Fruit fly (Drosophila melanogaster) whole organism, pupa: ENCODE measurements around the gene CG15473.
A peak's percentile ranks its signal among the peaks of the same experiment; 100 is the strongest.

Source experiments
- CG10348 ChIP-seq: fragments of 200-800 bp; sonication (Bioruptor generic); IDR thresholded peaks from 2 replicates; pipeline ENCODE4 v1.3.6; 2022; ENCODE audit warnings: missing biosample characterization, missing genetic modification characterization
- CG12605 ChIP-seq: fragments of 200-800 bp; sonication (Bioruptor generic); IDR thresholded peaks from 2 replicates; pipeline ENCODE4 v1.3.6; 2022; ENCODE audit warnings: missing biosample characterization, missing genetic modification characterization
- CG13204 ChIP-seq: fragments of 200-800 bp; sonication (Bioruptor generic); optimal IDR thresholded peaks from 2 replicates; lab custom pipeline; 2018; ENCODE audit warnings: missing biosample characterization, mild to moderate bottlenecking, missing genetic modification characterization, moderate library complexity
- CG14655 ChIP-seq: fragments of 200-800 bp; sonication (Bioruptor generic); optimal IDR thresholded peaks from 3 replicates; lab custom pipeline; 2017; ENCODE audit warnings: mild to moderate bottlenecking, missing biosample characterization, missing genetic modification reagents, missing genetic modification characterization
- CG15710 ChIP-seq: fragments of 200-800 bp; sonication (Bioruptor generic); optimal IDR thresholded peaks from 2 replicates; lab custom pipeline; 2018; ENCODE audit warnings: missing biosample characterization, mild to moderate bottlenecking, missing genetic modification characterization, moderate library complexity
- CG17806 ChIP-seq: fragments of 200-800 bp; sonication (Bioruptor generic); optimal IDR thresholded peaks from 2 replicates; lab custom pipeline; 2018; ENCODE audit warnings: missing biosample characterization, mild to moderate bottlenecking, missing genetic modification characterization, moderate library complexity
- CG32121 ChIP-seq: fragments of 200-800 bp; sonication (Bioruptor generic); IDR thresholded peaks from 2 replicates; pipeline ENCODE4 v1.3.6; 2022; ENCODE audit warnings: missing biosample characterization, missing genetic modification characterization
- CG34367 ChIP-seq: fragments of 200-800 bp; sonication (Bioruptor generic); optimal IDR thresholded peaks from 2 replicates; lab custom pipeline; 2018; ENCODE audit warnings: missing biosample characterization, mild to moderate bottlenecking, missing genetic modification characterization
- CG4496 ChIP-seq: fragments of 200-800 bp; sonication (Bioruptor generic); IDR thresholded peaks from 3 replicates; pipeline ENCODE4 v1.3.6; 2022; ENCODE audit warnings: missing biosample characterization, missing genetic modification characterization
- CG8159 ChIP-seq: fragments of 200-800 bp; sonication (Bioruptor generic); optimal IDR thresholded peaks from 3 replicates; lab custom pipeline; 2018; ENCODE audit warnings: missing biosample characterization, mild to moderate bottlenecking, missing genetic modification characterization, moderate library complexity
- CG8301 ChIP-seq: fragments of 200-800 bp; sonication (Bioruptor generic); optimal IDR thresholded peaks from 2 replicates; lab custom pipeline; 2018; ENCODE audit warnings: missing biosample characterization, mild to moderate bottlenecking, missing genetic modification characterization
- CG9948 ChIP-seq: fragments of 200-800 bp; sonication (Bioruptor generic); optimal IDR thresholded peaks from 2 replicates; lab custom pipeline; 2018; ENCODE audit warnings: missing biosample characterization, mild to moderate bottlenecking, missing genetic modification characterization, moderate library complexity
- D1 ChIP-seq: fragments of 200-800 bp; sonication (Bioruptor generic); optimal IDR thresholded peaks from 2 replicates; lab custom pipeline; 2018; ENCODE audit warnings: missing biosample characterization, mild to moderate bottlenecking, missing genetic modification characterization, moderate library complexity
- EcR ChIP-seq: fragments of 200-800 bp; sonication (Bioruptor generic); optimal IDR thresholded peaks from 3 replicates; lab custom pipeline; 2019; ENCODE audit warnings: missing biosample characterization, missing genetic modification characterization, mild to moderate bottlenecking, moderate library complexity, missing genetic modification reagents
- Ets98B ChIP-seq: fragments of 200-800 bp; sonication (Bioruptor generic); IDR thresholded peaks from 2 replicates; pipeline ENCODE4 v1.3.6; 2022; ENCODE audit warnings: missing biosample characterization, missing genetic modification characterization
- Pif1A ChIP-seq: fragments of 200-800 bp; sonication (Bioruptor generic); optimal IDR thresholded peaks from 3 replicates; lab custom pipeline; 2016; ENCODE audit warnings: missing biosample characterization, missing genetic modification characterization
- Pif1B ChIP-seq: fragments of 200-800 bp; sonication (Bioruptor generic); optimal IDR thresholded peaks from 3 replicates; lab custom pipeline; 2016; ENCODE audit warnings: missing biosample characterization, missing genetic modification characterization
- Snoo ChIP-seq: fragments of 200-800 bp; sonication (Bioruptor generic); optimal IDR thresholded peaks from 3 replicates; lab custom pipeline; 2017; ENCODE audit warnings: missing biosample characterization, mild to moderate bottlenecking, missing genetic modification characterization, inconsistent platforms
- fd96Ca ChIP-seq: fragments of 200-800 bp; sonication (Bioruptor generic); IDR thresholded peaks from 3 replicates; pipeline ENCODE4 v1.3.6; 2022; ENCODE audit warnings: missing biosample characterization, missing genetic modification characterization
- gl ChIP-seq: fragments of 200-800 bp; sonication (Bioruptor generic); optimal IDR thresholded peaks from 2 replicates; lab custom pipeline; 2018; ENCODE audit warnings: missing biosample characterization, mild to moderate bottlenecking, missing genetic modification characterization
- rn ChIP-seq: fragments of 200-800 bp; sonication (Bioruptor generic); IDR thresholded peaks from 2 replicates; pipeline ENCODE4 v1.3.6; 2022; ENCODE audit warnings: missing biosample characterization, missing genetic modification characterization

The CG15473 gene

dm6 chrX:4686150-4686549 lies 31.9 kb upstream of the CG15473 start:
- TF ChIP-seq CG10348 (GFP tag; lab: Robert Waterston, UW), result no peak
- TF ChIP-seq CG8301 (tag; lab: Kevin White, UChicago), result peak; percentile 72
- peak; percentile 69; the same call in 2 of the 3 replicates for TF ChIP-seq fd96Ca (GFP tag; lab: Robert Waterston, UW)
- peak; percentile 78 for TF ChIP-seq CG13204 (GFP tag; lab: Kevin White, UChicago)
- peak; percentile 70 for TF ChIP-seq rn
- TF ChIP-seq Snoo (tag; lab: Kevin White, UChicago), result peak; percentile 69
- TF ChIP-seq CG9948 (tag; lab: Kevin White, UChicago), result peak; percentile 64
- peak; percentile 70 for TF ChIP-seq CG15710 (tag; lab: Kevin White, UChicago)
- peak; percentile 91 for TF ChIP-seq CG4496 (GFP tag; lab: Robert Waterston, UW)
- no peak for TF ChIP-seq D1 (tag; lab: Kevin White, UChicago)
- TF ChIP-seq Pif1B (GFP tag; lab: Kevin White, UChicago), result peak; percentile 81
- TF ChIP-seq CG12605, result peak; percentile 91
- TF ChIP-seq gl (tag; lab: Kevin White, UChicago), result peak; percentile 77
- peak; percentile 60 for TF ChIP-seq CG8159 (tag; lab: Kevin White, UChicago)
- TF ChIP-seq EcR (GFP tag; lab: Kevin White, UChicago), result no peak
- peak; percentile 80 for TF ChIP-seq CG34367 (tag; lab: Kevin White, UChicago)
- TF ChIP-seq Ets98B (GFP tag; lab: Robert Waterston, UW), result peak; percentile 72
- peak; percentile 88 for TF ChIP-seq CG14655 (GFP tag; lab: Kevin White, UChicago)
- peak; percentile 40 for TF ChIP-seq CG17806 (tag; lab: Kevin White, UChicago)
- TF ChIP-seq CG32121, result peak; percentile 81
- TF ChIP-seq Pif1A, result peak; percentile 73

DNA sequence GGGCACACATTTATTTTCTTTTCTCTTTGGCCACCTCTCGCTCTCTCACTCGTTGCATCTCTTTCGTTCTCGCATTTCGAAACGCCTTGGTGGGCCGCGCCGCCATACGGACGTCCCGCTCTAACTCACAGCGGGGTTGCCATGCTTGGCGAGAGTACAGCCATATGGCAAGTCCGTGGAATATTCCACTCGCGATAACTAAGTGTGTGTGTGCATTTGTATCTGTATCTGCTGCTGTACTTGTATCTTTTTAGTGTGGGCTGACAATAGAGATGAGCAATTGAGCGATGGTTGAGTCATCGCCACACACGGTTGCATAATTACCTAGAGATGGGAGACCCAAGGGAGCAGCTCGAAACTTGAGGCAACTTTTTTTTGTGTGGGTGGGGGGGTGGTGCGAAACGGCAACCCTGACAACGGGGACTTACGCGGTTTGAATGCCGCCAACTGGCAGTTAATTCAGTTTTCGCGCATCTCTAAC lies 30.2 kb upstream of the CG15473 start:
- TF ChIP-seq fd96Ca (GFP tag; lab: Robert Waterston, UW) (peak; percentile 94), Pif1A (peak; percentile 62), CG10348 (GFP tag; lab: Robert Waterston, UW) (no peak), CG8159 (tag; lab: Kevin White, UChicago) (peak; percentile 69), CG9948 (tag; lab: Kevin White, UChicago) (peak; percentile 24), CG8301 (tag; lab: Kevin White, UChicago) (peak; percentile 55), rn (peak; percentile 62), CG12605 (peak; percentile 67; the same call in 1 of the 2 replicates), CG15710 (tag; lab: Kevin White, UChicago) (peak; percentile 63), EcR (GFP tag; lab: Kevin White, UChicago) (peak; percentile 54), gl (tag; lab: Kevin White, UChicago) (peak; percentile 36), Snoo (tag; lab: Kevin White, UChicago) (peak; percentile 81), CG34367 (tag; lab: Kevin White, UChicago) (peak; percentile 34), Pif1B (GFP tag; lab: Kevin White, UChicago) (peak; percentile 33), CG17806 (tag; lab: Kevin White, UChicago) (peak; percentile 52), Ets98B (GFP tag; lab: Robert Waterston, UW) (peak; percentile 91), CG14655 (GFP tag; lab: Kevin White, UChicago) (peak; percentile 67), D1 (tag; lab: Kevin White, UChicago) (no peak), CG4496 (GFP tag; lab: Robert Waterston, UW) (peak; percentile 94), CG32121 (peak; percentile 87), CG13204 (GFP tag; lab: Kevin White, UChicago) (no peak)

DNA sequence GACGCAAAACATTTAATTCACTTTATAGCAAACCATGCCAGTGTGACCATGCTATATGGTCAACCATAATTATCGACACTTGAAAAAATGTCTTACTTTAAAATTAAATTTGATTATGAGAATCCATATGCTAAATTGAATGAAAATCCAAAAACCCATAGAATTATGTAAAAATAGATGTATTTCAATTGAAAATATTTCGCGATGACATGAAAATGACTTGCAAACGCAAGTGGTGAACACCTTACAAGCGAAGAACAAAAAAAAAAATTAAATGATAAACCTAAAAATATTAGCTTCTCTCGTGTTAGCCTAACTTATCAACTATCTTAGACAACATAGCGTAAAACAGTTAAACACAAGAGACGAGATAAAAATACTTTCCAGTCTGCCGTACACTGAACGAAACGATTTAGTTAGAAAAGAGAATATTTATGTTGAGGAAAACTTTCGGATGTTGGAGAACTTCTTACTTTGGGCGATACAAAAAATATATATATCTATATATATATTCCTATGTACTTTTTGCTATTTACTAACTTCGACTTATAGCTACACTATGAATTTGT lies 25.6 kb upstream of the CG15473 start:
- no peak for TF ChIP-seq CG13204 (GFP tag; lab: Kevin White, UChicago)
- TF ChIP-seq gl (tag; lab: Kevin White, UChicago), result no peak
- TF ChIP-seq Pif1A, result peak; percentile 64
- TF ChIP-seq CG32121, result peak; percentile 60
- TF ChIP-seq CG17806 (tag; lab: Kevin White, UChicago), result peak; percentile 56
- TF ChIP-seq Snoo (tag; lab: Kevin White, UChicago), result no peak
- TF ChIP-seq CG12605, result no peak
- TF ChIP-seq CG8301 (tag; lab: Kevin White, UChicago), result peak; percentile 55
- peak; percentile 45 for TF ChIP-seq CG9948 (tag; lab: Kevin White, UChicago)
- peak; percentile 51 for TF ChIP-seq Pif1B (GFP tag; lab: Kevin White, UChicago)
- TF ChIP-seq CG8159 (tag; lab: Kevin White, UChicago), result peak; percentile 60
- peak; percentile 44 for TF ChIP-seq CG15710 (tag; lab: Kevin White, UChicago)
- TF ChIP-seq D1 (tag; lab: Kevin White, UChicago), result no peak
- TF ChIP-seq CG10348 (GFP tag; lab: Robert Waterston, UW), result no peak
- TF ChIP-seq CG4496 (GFP tag; lab: Robert Waterston, UW), result peak; percentile 75
- TF ChIP-seq EcR (GFP tag; lab: Kevin White, UChicago), result no peak
- no peak for TF ChIP-seq fd96Ca (GFP tag; lab: Robert Waterston, UW)
- TF ChIP-seq rn, result no peak
- TF ChIP-seq CG34367 (tag; lab: Kevin White, UChicago), result peak; percentile 51
- peak; percentile 59 for TF ChIP-seq CG14655 (GFP tag; lab: Kevin White, UChicago)
- TF ChIP-seq Ets98B (GFP tag; lab: Robert Waterston, UW), result peak; percentile 36

dm6 chrX:4678913-4679812 lies 24.9 kb upstream of the CG15473 start, which contains the start of gene fzr:
TSS of gene fzr (minus strand) at chrX:4679537.
- no peak for TF ChIP-seq CG8159 (tag; lab: Kevin White, UChicago)
- peak; percentile 16; the same call in 1 of the 3 replicates for TF ChIP-seq CG4496 (GFP tag; lab: Robert Waterston, UW)
